Worm (Caenorhabditis elegans) whole organism, L1 larva: ENCODE results near the gene F56D2.8.

ENCODE experiments used
- C04F5.9 ChIP-seq: sonication (generic microtip); optimal IDR thresholded peaks from 2 replicates; lab custom pipeline; 2016; ENCODE audit warnings: missing genetic modification characterization, missing compliant biosample characterization
- F16B12.6 ChIP-seq: fragments of 150-350 bp; optimal IDR thresholded peaks from 2 replicates; lab custom pipeline; 2014; ENCODE audit warnings: missing biosample characterization, missing genetic modification characterization
- alr-1 ChIP-seq: fragments of 200-800 bp; sonication (Bioruptor generic); optimal IDR thresholded peaks from 2 replicates; lab custom pipeline; 2018; ENCODE audit warnings: borderline replicate concordance, mild to moderate bottlenecking, missing genetic modification characterization, missing compliant biosample characterization
- aly-2 ChIP-seq: fragments of 150-350 bp; optimal IDR thresholded peaks from 2 replicates; lab custom pipeline; 2014; ENCODE audit warnings: missing biosample characterization, missing genetic modification characterization
- ama-1 ChIP-seq: fragments of 150-350 bp; optimal IDR thresholded peaks from 2 replicates; lab custom pipeline; 2014
- ceh-63 ChIP-seq: fragments of 200-800 bp; sonication (Bioruptor generic); optimal IDR thresholded peaks from 2 replicates; lab custom pipeline; 2018; ENCODE audit warnings: mild to moderate bottlenecking, missing genetic modification characterization, missing compliant biosample characterization
- ceh-82 ChIP-seq, 3 experiments: fragments of 150-350 bp in 1 of 3; sonication (generic microtip) in 2 of 3; optimal IDR thresholded peaks; 2 replicates each; lab custom pipeline; 2014 to 2017; ENCODE audit warnings: missing biosample characterization in 3 of 3, missing genetic modification characterization in 3 of 3
- dpl-1 ChIP-seq, 3 experiments: fragments of 150-350 bp in 2 of 3; sonication (generic microtip) in 1 of 3; optimal IDR thresholded peaks; 2 replicates each; lab custom pipeline; 2014 to 2017; ENCODE audit warnings: missing biosample characterization in 3 of 3, missing genetic modification characterization in 3 of 3, missing genetic modification reagents in 3 of 3
- dsc-1 ChIP-seq: sonication (generic microtip); optimal IDR thresholded peaks from 2 replicates; lab custom pipeline; 2016; ENCODE audit warnings: mild to moderate bottlenecking, missing genetic modification characterization, missing compliant biosample characterization
- efl-1 ChIP-seq, 4 experiments: fragments of 150-350 bp; optimal IDR thresholded peaks in 3 of 4; peaks in 1 of 4; 1 replicate in 1 of 4; 2 replicates in 3 of 4; lab custom pipeline; 2014; ENCODE audit warnings: missing biosample characterization in 2 of 4, missing genetic modification characterization in 2 of 4, missing genetic modification reagents in 2 of 4
- egl-27 ChIP-seq, 2 experiments: fragments of 150-350 bp in 1 of 2; sonication (generic microtip); optimal IDR thresholded peaks; 3 replicates each; lab custom pipeline; 2017 to 2018; ENCODE audit warnings: missing biosample characterization in 2 of 2, missing genetic modification characterization in 2 of 2, missing genetic modification reagents in 2 of 2
- fkh-10 ChIP-seq: sonication (generic microtip); optimal IDR thresholded peaks from 2 replicates; lab custom pipeline; 2017; ENCODE audit warnings: missing biosample characterization, missing genetic modification reagents, missing genetic modification characterization
- fkh-4 ChIP-seq: sonication (generic microtip); optimal IDR thresholded peaks from 2 replicates; lab custom pipeline; 2016; ENCODE audit warnings: missing compliant biosample characterization, missing genetic modification characterization, borderline replicate concordance
- fos-1 ChIP-seq: fragments of 150-350 bp; optimal IDR thresholded peaks from 2 replicates; lab custom pipeline; 2014; ENCODE audit warnings: missing biosample characterization, missing genetic modification characterization
- hpl-2 ChIP-seq: fragments of 150-350 bp; optimal IDR thresholded peaks from 2 replicates; lab custom pipeline; 2014; ENCODE audit warnings: missing biosample characterization, missing genetic modification reagents, missing genetic modification characterization
- irx-1 ChIP-seq: sonication (generic microtip); optimal IDR thresholded peaks from 2 replicates; lab custom pipeline; 2016; ENCODE audit warnings: missing genetic modification characterization, missing compliant biosample characterization
- jun-1 ChIP-seq: fragments of 150-350 bp; optimal IDR thresholded peaks from 2 replicates; lab custom pipeline; 2014; ENCODE audit warnings: missing biosample characterization, missing genetic modification reagents, missing genetic modification characterization
- lin-15B ChIP-seq: fragments of 150-350 bp; sonication (generic microtip); optimal IDR thresholded peaks from 3 replicates; lab custom pipeline; 2014; ENCODE audit warnings: missing biosample characterization, missing genetic modification characterization
- lin-35 ChIP-seq, 2 experiments: fragments of 150-350 bp; optimal IDR thresholded peaks; 2 replicates each; lab custom pipeline; 2014; ENCODE audit warnings: missing biosample characterization in 2 of 2, missing genetic modification characterization in 2 of 2, missing genetic modification reagents in 2 of 2
- lsy-2 ChIP-seq, 2 experiments: fragments of 150-350 bp; optimal IDR thresholded peaks; 2 replicates each; lab custom pipeline; 2014; ENCODE audit warnings: missing biosample characterization in 2 of 2, missing genetic modification characterization in 2 of 2
- mef-2 ChIP-seq: fragments of 150-350 bp; optimal IDR thresholded peaks from 2 replicates; lab custom pipeline; 2014; ENCODE audit warnings: missing biosample characterization, missing genetic modification characterization
- mep-1 ChIP-seq: fragments of 150-350 bp; optimal IDR thresholded peaks from 2 replicates; lab custom pipeline; 2014; ENCODE audit warnings: missing biosample characterization, missing genetic modification characterization
- nhr-11 ChIP-seq: fragments of 150-350 bp; optimal IDR thresholded peaks from 2 replicates; lab custom pipeline; 2014; ENCODE audit warnings: missing biosample characterization, missing genetic modification characterization
- nhr-19 ChIP-seq: fragments of 200-800 bp; sonication (Bioruptor generic); conservative IDR thresholded peaks from 2 replicates; pipeline ENCODE4 v1.3.6; 2022; ENCODE audit warnings: missing genetic modification characterization, missing compliant biosample characterization
- nhr-20 ChIP-seq: sonication (generic microtip); optimal IDR thresholded peaks from 2 replicates; lab custom pipeline; 2016; ENCODE audit warnings: mild to moderate bottlenecking, missing genetic modification characterization, missing compliant biosample characterization
- nhr-71 ChIP-seq: sonication (generic microtip); optimal IDR thresholded peaks from 2 replicates; lab custom pipeline; 2016; ENCODE audit warnings: mild to moderate bottlenecking, missing genetic modification characterization, moderate library complexity, missing compliant biosample characterization
- nhr-77 ChIP-seq: fragments of 150-350 bp; optimal IDR thresholded peaks from 2 replicates; lab custom pipeline; 2014; ENCODE audit warnings: missing biosample characterization, missing genetic modification characterization
- nhr-84 ChIP-seq: sonication (generic microtip); optimal IDR thresholded peaks from 2 replicates; lab custom pipeline; 2017; ENCODE audit warnings: missing biosample characterization, missing genetic modification characterization
- nhr-90 ChIP-seq: sonication (generic microtip); optimal IDR thresholded peaks from 2 replicates; lab custom pipeline; 2016; ENCODE audit warnings: mild to moderate bottlenecking, missing genetic modification characterization, missing compliant biosample characterization; ENCODE audit not compliant: poor library complexity
- rnt-1 ChIP-seq: sonication (generic microtip); optimal IDR thresholded peaks from 2 replicates; lab custom pipeline; 2016; ENCODE audit warnings: mild to moderate bottlenecking, missing genetic modification characterization, moderate library complexity, missing compliant biosample characterization
- skn-1 ChIP-seq: fragments of 150-350 bp; optimal IDR thresholded peaks from 2 replicates; lab custom pipeline; 2014; ENCODE audit warnings: missing biosample characterization, missing genetic modification characterization
- snu-23 ChIP-seq: sonication (generic microtip); optimal IDR thresholded peaks from 2 replicates; lab custom pipeline; 2016; ENCODE audit warnings: missing genetic modification characterization, missing compliant biosample characterization
- sox-4 ChIP-seq: sonication (generic microtip); optimal IDR thresholded peaks from 2 replicates; lab custom pipeline; 2016; ENCODE audit warnings: missing genetic modification characterization, missing compliant biosample characterization
- sup-37 ChIP-seq: fragments of 200-800 bp; sonication (Bioruptor generic); optimal IDR thresholded peaks from 2 replicates; lab custom pipeline; 2018; ENCODE audit warnings: mild to moderate bottlenecking, missing genetic modification characterization, missing compliant biosample characterization
- swsn-7 ChIP-seq: sonication (generic microtip); optimal IDR thresholded peaks from 2 replicates; lab custom pipeline; 2016; ENCODE audit warnings: missing genetic modification characterization, missing compliant biosample characterization
- tbx-2 ChIP-seq: sonication (generic microtip); optimal IDR thresholded peaks from 2 replicates; lab custom pipeline; 2016; ENCODE audit warnings: missing genetic modification characterization, missing compliant biosample characterization
- tlp-1 ChIP-seq: fragments of 150-350 bp; optimal IDR thresholded peaks from 2 replicates; lab custom pipeline; 2014; ENCODE audit warnings: missing biosample characterization, missing genetic modification characterization
- unc-130 ChIP-seq: fragments of 150-350 bp; optimal IDR thresholded peaks from 2 replicates; lab custom pipeline; 2017; ENCODE audit warnings: missing biosample characterization, missing genetic modification characterization, inconsistent platforms
- unc-30 ChIP-seq: sonication (generic microtip); optimal IDR thresholded peaks from 2 replicates; lab custom pipeline; 2017; ENCODE audit warnings: missing biosample characterization, missing genetic modification characterization
- unc-62 ChIP-seq: fragments of 150-350 bp; optimal IDR thresholded peaks from 2 replicates; lab custom pipeline; 2014; ENCODE audit warnings: missing biosample characterization, missing genetic modification reagents, missing genetic modification characterization
- xbp-1 ChIP-seq: sonication (generic microtip); optimal IDR thresholded peaks from 2 replicates; lab custom pipeline; 2016; ENCODE audit warnings: missing genetic modification characterization, missing compliant biosample characterization
- zag-1 ChIP-seq: fragments of 150-350 bp; optimal IDR thresholded peaks from 2 replicates; lab custom pipeline; 2014; ENCODE audit warnings: missing biosample characterization, missing genetic modification characterization
- ztf-11 ChIP-seq, 2 experiments: sonication (generic microtip); optimal IDR thresholded peaks; 2 replicates each; lab custom pipeline; 2016 to 2017; ENCODE audit warnings: missing genetic modification characterization in 2 of 2, missing biosample characterization in 1 of 2, missing compliant biosample characterization in 1 of 2
- ztf-4 ChIP-seq: fragments of 150-350 bp; optimal IDR thresholded peaks from 2 replicates; lab custom pipeline; 2014; ENCODE audit warnings: missing biosample characterization, missing genetic modification characterization

F56D2.8 gene

ce11 chrIII:5588746-5589145 is 6.1 kb upstream of the F56D2.8 start:
- TF ChIP-seq aly-2 (tag; lab: Kevin White, UChicago) (peak; percentile 27), nhr-77 (tag; lab: Kevin White, UChicago) (no peak)

- TF ChIP-seq jun-1 (tag; lab: Kevin White, UChicago) (no peak), tlp-1 (no peak), dpl-1 (GFP tag; optimal IDR thresholded peaks at IDR 0.05; lab: Kevin White, UChicago) (peak; percentile 64 to 87 (median 77)), egl-27 (tag; optimal IDR thresholded peaks at IDR 0.05; lab: Kevin White, UChicago) (no peak), nhr-19 (GFP tag; lab: Robert Waterston, UW) (no peak), irx-1 (tag; lab: Kevin White, UChicago) (no peak), hpl-2 (GFP tag; lab: Kevin White, UChicago) (no peak), alr-1 (tag; lab: Kevin White, UChicago) (no peak), rnt-1 (no peak), lin-35 (GFP tag; optimal IDR thresholded peaks at IDR 0.05; lab: Kevin White, UChicago) (peak; percentile 71 to 91), ceh-82 (tag; optimal IDR thresholded peaks at IDR 0.05; lab: Kevin White, UChicago) (no peak), nhr-90 (no peak), efl-1 (optimal IDR thresholded peaks at IDR 0.05; lab: Kevin White, UChicago) (peak; percentile 18 to 82), efl-1 (GFP tag; optimal IDR thresholded peaks at IDR 0.05 in 1 of 2; lab: Kevin White, UChicago) (peak; percentile 86 to 98), fos-1 (tag; lab: Kevin White, UChicago) (no peak), lsy-2 (tag; optimal IDR thresholded peaks at IDR 0.05; lab: Kevin White, UChicago) (peak in 1 of 2 experiments; percentile 64), mef-2 (tag; lab: Kevin White, UChicago) (no peak), nhr-71 (tag; lab: Kevin White, UChicago) (no peak), snu-23 (GFP tag; lab: Kevin White, UChicago) (no peak), lin-15B (tag; lab: Kevin White, UChicago) (peak; percentile 31), dsc-1 (tag; lab: Kevin White, UChicago) (no peak), skn-1 (tag; lab: Kevin White, UChicago) (no peak), unc-130 (tag; lab: Kevin White, UChicago) (no peak)
Measured at ce11 chrIII:5586925-5587324, 4.3 kb upstream of the F56D2.8 start, which contains the start of gene F56D2.2. Gene F56D2.2, plus strand, starts transcription at chrIII:5587263.

ce11 chrIII:5585711-5586110 is 3.0 kb upstream of the F56D2.8 start:
- TF ChIP-seq ztf-4 (tag; lab: Kevin White, UChicago): no peak
- TF ChIP-seq efl-1 (optimal IDR thresholded peaks at IDR 0.05; lab: Kevin White, UChicago): no peak
- peak in 1 of 2 experiments; percentile 82 for TF ChIP-seq efl-1 (GFP tag; optimal IDR thresholded peaks at IDR 0.05 in 1 of 2; lab: Kevin White, UChicago)
- no peak for TF ChIP-seq zag-1 (tag; lab: Kevin White, UChicago)
- TF ChIP-seq nhr-84 (tag; lab: Kevin White, UChicago): no peak

ce11 chrIII:5584647-5585046 is 2.0 kb upstream of the F56D2.8 start, which contains the start of gene F56D2.3:
Gene F56D2.3, plus strand, starts transcription at chrIII:5584947.
- TF ChIP-seq sox-4 (tag; lab: Kevin White, UChicago) (no peak), fkh-4 (tag; lab: Kevin White, UChicago) (no peak), unc-130 (tag; lab: Kevin White, UChicago) (no peak), C04F5.9 (tag; lab: Kevin White, UChicago) (no peak), nhr-11 (tag; lab: Kevin White, UChicago) (no peak), sup-37 (no peak), tbx-2 (tag; lab: Kevin White, UChicago) (no peak), fos-1 (tag; lab: Kevin White, UChicago) (no peak), ceh-82 (tag; optimal IDR thresholded peaks at IDR 0.05; lab: Kevin White, UChicago) (no peak), ama-1 (lab: Kevin White, UChicago) (no peak)

ce11 chrIII:5581049-5581448 is 1.6 kb downstream of the F56D2.8 start, which contains the start of gene F56D2.5:
Gene F56D2.5, minus strand, starts transcription at chrIII:5581419.
- TF ChIP-seq efl-1 (optimal IDR thresholded peaks at IDR 0.05; lab: Kevin White, UChicago): peak in 1 of 2 experiments; percentile 6
- no peak for TF ChIP-seq efl-1 (GFP tag; optimal IDR thresholded peaks at IDR 0.05 in 1 of 2; lab: Kevin White, UChicago)
- no peak for TF ChIP-seq F16B12.6 (tag; lab: Kevin White, UChicago)
- TF ChIP-seq nhr-20 (tag; lab: Kevin White, UChicago): no peak
- TF ChIP-seq unc-30 (tag; lab: Kevin White, UChicago): no peak
- TF ChIP-seq xbp-1 (tag; lab: Kevin White, UChicago): no peak
- TF ChIP-seq ztf-11 (tag; optimal IDR thresholded peaks at IDR 0.05; lab: Kevin White, UChicago): no peak
- TF ChIP-seq swsn-7: no peak
- no peak for TF ChIP-seq mep-1 (tag; lab: Kevin White, UChicago)
- no peak for TF ChIP-seq lin-15B (tag; lab: Kevin White, UChicago)
- no peak for TF ChIP-seq nhr-90
- TF ChIP-seq tlp-1: no peak
- TF ChIP-seq ceh-63 (GFP tag; lab: Kevin White, UChicago): no peak
- TF ChIP-seq lsy-2 (tag; optimal IDR thresholded peaks at IDR 0.05; lab: Kevin White, UChicago): peak in 1 of 2 experiments; percentile 32
- TF ChIP-seq unc-62 (GFP tag; lab: Kevin White, UChicago): no peak
- no peak for TF ChIP-seq fkh-10
- no peak for TF ChIP-seq dsc-1 (tag; lab: Kevin White, UChicago)
- peak; percentile 69 for TF ChIP-seq skn-1 (tag; lab: Kevin White, UChicago)
